Fruit fly (Drosophila melanogaster) whole organism, embryonic: ENCODE results near the gene CG4968.
A peak's percentile ranks its signal among the peaks of the same experiment; 100 is the strongest.

Source experiments
- CG1024 ChIP-seq: fragments of 200-800 bp; sonication (Bioruptor generic); IDR thresholded peaks from 2 replicates; pipeline ENCODE4 v1.3.6; 2022; ENCODE audit warnings: missing biosample characterization, missing genetic modification characterization
- CG10267 ChIP-seq: fragments of 200-800 bp; sonication (Bioruptor generic); optimal IDR thresholded peaks from 2 replicates; lab custom pipeline; 2018; ENCODE audit warnings: missing biosample characterization, mild to moderate bottlenecking, missing genetic modification characterization, moderate library complexity
- CG10321 ChIP-seq: fragments of 200-800 bp; sonication (Bioruptor generic); IDR thresholded peaks from 2 replicates; pipeline ENCODE4 v1.3.6; 2022; ENCODE audit warnings: missing biosample characterization, missing genetic modification characterization
- CG13424 ChIP-seq: fragments of 200-800 bp; sonication (Bioruptor generic); optimal IDR thresholded peaks from 2 replicates; lab custom pipeline; 2019; ENCODE audit warnings: missing biosample characterization, mild to moderate bottlenecking, missing genetic modification characterization, moderate library complexity
- CG14710 ChIP-seq: fragments of 200-800 bp; sonication (Bioruptor generic); optimal IDR thresholded peaks from 3 replicates; lab custom pipeline; 2019; ENCODE audit warnings: missing biosample characterization, mild to moderate bottlenecking, missing genetic modification characterization, moderate library complexity
- CG15696 ChIP-seq: fragments of 200-800 bp; sonication (Bioruptor generic); optimal IDR thresholded peaks from 2 replicates; lab custom pipeline; 2019; ENCODE audit warnings: missing biosample characterization, mild to moderate bottlenecking, missing genetic modification characterization, moderate library complexity
- CG17568 ChIP-seq: fragments of 200-800 bp; sonication (Bioruptor generic); optimal IDR thresholded peaks from 2 replicates; lab custom pipeline; 2018; ENCODE audit warnings: missing biosample characterization, mild to moderate bottlenecking, missing genetic modification characterization, moderate library complexity
- CG17912 ChIP-seq: fragments of 200-800 bp; sonication (Bioruptor generic); optimal IDR thresholded peaks from 2 replicates; lab custom pipeline; 2018; ENCODE audit warnings: missing biosample characterization, mild to moderate bottlenecking, missing genetic modification characterization
- CG18764 ChIP-seq: fragments of 200-800 bp; sonication (Bioruptor generic); optimal IDR thresholded peaks from 3 replicates; lab custom pipeline; 2016; ENCODE audit warnings: missing biosample characterization, missing genetic modification characterization
- CG3163 ChIP-seq: fragments of 200-800 bp; sonication (Bioruptor generic); optimal IDR thresholded peaks from 3 replicates; lab custom pipeline; 2016; ENCODE audit warnings: missing biosample characterization, missing genetic modification characterization
- CG4820 ChIP-seq: fragments of 200-800 bp; sonication (Bioruptor generic); optimal IDR thresholded peaks from 3 replicates; lab custom pipeline; 2016; ENCODE audit warnings: missing biosample characterization, missing genetic modification characterization
- CG6854 ChIP-seq: fragments of 200-800 bp; sonication (Bioruptor generic); optimal IDR thresholded peaks from 3 replicates; lab custom pipeline; 2017; ENCODE audit warnings: missing biosample characterization, mild to moderate bottlenecking, missing genetic modification characterization
- Dip3 ChIP-seq: fragments of 200-800 bp; sonication (Bioruptor generic); optimal IDR thresholded peaks from 3 replicates; lab custom pipeline; 2016; ENCODE audit warnings: missing biosample characterization, missing genetic modification characterization
- Dll ChIP-seq: fragments of 200-800 bp; sonication (Bioruptor generic); IDR thresholded peaks from 4 replicates; pipeline ENCODE4 v1.3.6; 2022; ENCODE audit warnings: missing biosample characterization, missing genetic modification characterization; ENCODE audit not compliant: partially characterized antibody
- Doc2 ChIP-seq: fragments of 200-800 bp; sonication (Bioruptor generic); IDR thresholded peaks from 2 replicates; pipeline ENCODE4 v1.3.6; 2022; ENCODE audit warnings: missing biosample characterization, missing genetic modification characterization
- Dp ChIP-seq: fragments of 200-800 bp; sonication (Bioruptor generic); optimal IDR thresholded peaks from 2 replicates; lab custom pipeline; 2018; ENCODE audit warnings: missing biosample characterization, mild to moderate bottlenecking, missing genetic modification characterization, moderate library complexity
- E2f2 ChIP-seq: fragments of 200-800 bp; sonication (Bioruptor generic); IDR thresholded peaks from 2 replicates; pipeline ENCODE4 v1.3.6; 2022; ENCODE audit warnings: missing biosample characterization, missing genetic modification characterization
- Gsc ChIP-seq: fragments of 200-800 bp; sonication (Bioruptor generic); IDR thresholded peaks from 2 replicates; pipeline ENCODE4 v1.3.6; 2022; ENCODE audit warnings: missing biosample characterization, missing genetic modification characterization
- H2.0 ChIP-seq: fragments of 200-800 bp; sonication (Bioruptor generic); IDR thresholded peaks from 2 replicates; pipeline ENCODE4 v1.3.6; 2022; ENCODE audit warnings: missing biosample characterization, missing genetic modification characterization
- Hand ChIP-seq: fragments of 200-800 bp; sonication (Bioruptor generic); optimal IDR thresholded peaks from 2 replicates; lab custom pipeline; 2017; ENCODE audit warnings: mild to moderate bottlenecking, missing biosample characterization, missing genetic modification reagents, missing genetic modification characterization
- Hr3 ChIP-seq: fragments of 200-800 bp; sonication (Bioruptor generic); optimal IDR thresholded peaks from 3 replicates; lab custom pipeline; 2016; ENCODE audit warnings: missing biosample characterization, missing genetic modification characterization
- Lhr ChIP-seq: fragments of 200-800 bp; sonication (Bioruptor generic); optimal IDR thresholded peaks from 3 replicates; lab custom pipeline; 2017; ENCODE audit warnings: mild to moderate bottlenecking, missing biosample characterization, missing genetic modification reagents, missing genetic modification characterization
- Mad ChIP-seq: fragments of 200-800 bp; sonication (Bioruptor generic); optimal IDR thresholded peaks from 2 replicates; lab custom pipeline; 2016; ENCODE audit warnings: missing biosample characterization, missing genetic modification characterization
- NK7.1 ChIP-seq: fragments of 200-800 bp; sonication (Bioruptor generic); optimal IDR thresholded peaks from 3 replicates; lab custom pipeline; 2016; ENCODE audit warnings: missing biosample characterization, missing genetic modification characterization
- Nf-YB ChIP-seq: fragments of 200-800 bp; sonication (Bioruptor generic); optimal IDR thresholded peaks from 3 replicates; lab custom pipeline; 2019; ENCODE audit warnings: missing biosample characterization, mild to moderate bottlenecking, missing genetic modification characterization, moderate library complexity
- Pdp1 ChIP-seq, 2 experiments: fragments of 200-800 bp; sonication (Bioruptor generic); optimal IDR thresholded peaks; 3 replicates each; lab custom pipeline; 2016; ENCODE audit warnings: missing biosample characterization in 2 of 2, missing genetic modification characterization in 2 of 2, mild to moderate bottlenecking in 1 of 2, moderate library complexity in 1 of 2
- Rx ChIP-seq: fragments of 200-800 bp; sonication (Bioruptor generic); IDR thresholded peaks from 2 replicates; pipeline ENCODE4 v1.3.6; 2022; ENCODE audit warnings: missing biosample characterization, missing genetic modification characterization
- TFAM ChIP-seq: fragments of 200-800 bp; sonication (Bioruptor generic); optimal IDR thresholded peaks from 2 replicates; lab custom pipeline; 2017; ENCODE audit warnings: missing biosample characterization, missing genetic modification characterization, inconsistent platforms
- YL-1 ChIP-seq: fragments of 200-800 bp; sonication (Bioruptor generic); optimal IDR thresholded peaks from 3 replicates; lab custom pipeline; 2017; ENCODE audit warnings: missing biosample characterization, mild to moderate bottlenecking, missing genetic modification characterization
- ato ChIP-seq: fragments of 200-800 bp; sonication (Bioruptor generic); IDR thresholded peaks from 2 replicates; pipeline ENCODE4 v1.3.6; 2022; ENCODE audit warnings: missing biosample characterization, missing genetic modification characterization; ENCODE audit not compliant: partially characterized antibody
- bsh ChIP-seq, 2 experiments: fragments of 200-800 bp; sonication (Bioruptor generic); optimal IDR thresholded peaks; 2 replicates each; lab custom pipeline; 2017 to 2018; ENCODE audit warnings: mild to moderate bottlenecking in 2 of 2, missing biosample characterization in 2 of 2, missing genetic modification characterization in 2 of 2, moderate library complexity in 1 of 2
- caup ChIP-seq: fragments of 200-800 bp; sonication (Bioruptor generic); optimal IDR thresholded peaks from 3 replicates; lab custom pipeline; 2017; ENCODE audit warnings: missing biosample characterization, mild to moderate bottlenecking, missing genetic modification characterization, moderate library complexity; ENCODE audit not compliant: severe bottlenecking
- crol ChIP-seq: fragments of 200-800 bp; sonication (Bioruptor generic); IDR thresholded peaks from 2 replicates; pipeline ENCODE4 v1.3.6; 2022; ENCODE audit warnings: missing biosample characterization, missing genetic modification characterization
- dpn ChIP-seq, 2 experiments: fragments of 200-800 bp; sonication (Bioruptor generic); optimal IDR thresholded peaks; 3 replicates each; lab custom pipeline; 2016; ENCODE audit warnings: missing biosample characterization in 2 of 2, missing genetic modification characterization in 2 of 2
- en ChIP-seq: fragments of 200-800 bp; sonication (Bioruptor generic); optimal IDR thresholded peaks from 2 replicates; lab custom pipeline; 2016; ENCODE audit warnings: missing biosample characterization, missing genetic modification characterization
- gsb-n ChIP-seq: fragments of 200-800 bp; sonication (Bioruptor generic); optimal IDR thresholded peaks from 3 replicates; lab custom pipeline; 2018; ENCODE audit warnings: missing biosample characterization, mild to moderate bottlenecking, missing genetic modification characterization
- knrl ChIP-seq: fragments of 200-800 bp; sonication (Bioruptor generic); IDR thresholded peaks from 3 replicates; pipeline ENCODE4 v1.3.6; 2022; ENCODE audit warnings: missing biosample characterization, missing genetic modification characterization; ENCODE audit not compliant: partially characterized antibody
- lola ChIP-seq, 3 experiments: fragments of >200 bp in 2 of 3; fragments of 200-800 bp in 1 of 3; sonication (Bioruptor generic) in 1 of 3; optimal IDR thresholded peaks; 2 replicates each; lab custom pipeline; 2017 to 2019; ENCODE audit warnings: missing biosample characterization in 3 of 3, missing genetic modification characterization in 3 of 3, mild to moderate bottlenecking in 1 of 3, moderate library complexity in 1 of 3
- nerfin-1 ChIP-seq: fragments of 200-800 bp; sonication (Bioruptor generic); optimal IDR thresholded peaks from 3 replicates; lab custom pipeline; 2019; ENCODE audit warnings: missing biosample characterization, mild to moderate bottlenecking, missing genetic modification characterization, moderate library complexity
- nom ChIP-seq: fragments of 200-800 bp; sonication (Bioruptor generic); optimal IDR thresholded peaks from 2 replicates; lab custom pipeline; 2017; ENCODE audit warnings: missing biosample characterization, missing genetic modification characterization, mild to moderate bottlenecking, moderate library complexity, missing genetic modification reagents
- pan ChIP-seq, 4 experiments: fragments of >200 bp in 3 of 4; fragments of 200-800 bp in 1 of 4; sonication (Bioruptor generic) in 1 of 4; optimal IDR thresholded peaks in 3 of 4; IDR thresholded peaks in 1 of 4; 2 replicates each; pipeline versions ENCODE4 v1.3.6 to Lab custom; 2017 to 2022; ENCODE audit warnings: missing biosample characterization in 2 of 4, missing genetic modification characterization in 2 of 4, mixed read lengths in 1 of 4
- slp2 ChIP-seq: fragments of 200-800 bp; sonication (Bioruptor generic); optimal IDR thresholded peaks from 2 replicates; lab custom pipeline; 2016; ENCODE audit warnings: missing biosample characterization, missing genetic modification characterization
- sob ChIP-seq: fragments of 200-800 bp; sonication (Bioruptor generic); IDR thresholded peaks from 2 replicates; pipeline ENCODE4 v1.3.6; 2022; ENCODE audit warnings: missing biosample characterization, missing genetic modification characterization
- sqz ChIP-seq: fragments of 200-800 bp; sonication (Bioruptor generic); optimal IDR thresholded peaks from 3 replicates; lab custom pipeline; 2018; ENCODE audit warnings: missing biosample characterization, mild to moderate bottlenecking, missing genetic modification characterization
- sr ChIP-seq: fragments of 200-800 bp; sonication (Bioruptor generic); IDR thresholded peaks from 3 replicates; pipeline ENCODE4 v1.3.6; 2022; ENCODE audit warnings: missing biosample characterization, missing genetic modification characterization
- sug ChIP-seq: fragments of 200-800 bp; optimal IDR thresholded peaks from 2 replicates; lab custom pipeline; 2019; ENCODE audit warnings: missing biosample characterization, mild to moderate bottlenecking, missing genetic modification characterization, moderate library complexity
- unc-4 ChIP-seq: fragments of 200-800 bp; sonication (Bioruptor generic); IDR thresholded peaks from 2 replicates; pipeline ENCODE4 v1.3.6; 2022; ENCODE audit warnings: missing biosample characterization, missing genetic modification characterization; ENCODE audit not compliant: partially characterized antibody
- wdn ChIP-seq: fragments of 200-800 bp; sonication (Bioruptor generic); IDR thresholded peaks from 2 replicates; pipeline ENCODE4 v1.3.6; 2022; ENCODE audit warnings: missing biosample characterization, missing genetic modification characterization
- zfh2 ChIP-seq: fragments of 200-800 bp; sonication (Bioruptor generic); optimal IDR thresholded peaks from 2 replicates; lab custom pipeline; 2016; ENCODE audit warnings: missing biosample characterization, missing genetic modification characterization

CG4968 gene

DNA sequence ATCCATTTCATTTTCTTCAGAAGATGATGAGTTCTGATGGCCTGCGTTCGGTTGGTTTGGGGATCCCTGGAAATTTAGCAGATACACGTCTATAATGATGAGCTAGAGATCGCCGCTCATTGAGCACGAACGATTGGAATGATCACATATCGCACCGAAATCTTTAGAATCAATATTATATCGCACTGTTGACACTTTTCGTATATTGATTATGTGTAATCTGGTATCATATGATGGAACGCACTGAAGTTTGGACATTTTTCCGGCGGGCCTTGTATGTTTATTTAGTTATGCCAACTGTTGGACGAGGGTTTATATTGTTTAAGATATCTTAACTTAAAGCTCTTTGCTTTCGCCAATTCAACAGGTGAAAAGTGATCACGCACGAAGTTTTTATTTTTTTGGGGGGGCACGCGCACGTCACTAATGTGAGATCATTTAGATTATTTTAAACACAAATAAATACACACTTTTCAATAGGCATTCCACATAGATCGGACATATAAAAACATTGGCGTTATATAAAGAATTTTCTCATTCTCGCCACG is 14.4 kb downstream of the CG4968 start (continued):
- TF ChIP-seq E2f2 (GFP tag; lab: Robert Waterston, UW) (no peak), Dp (GFP tag; lab: Kevin White, UChicago) (no peak), Doc2 (GFP tag; lab: Robert Waterston, UW) (no peak), nerfin-1 (peak; percentile 10), gsb-n (no peak), bsh (GFP tag; optimal IDR thresholded peaks at IDR 0.05; lab: Kevin White, UChicago) (no peak), CG14710 (tag; lab: Kevin White, UChicago) (peak; percentile 7), CG17568 (no peak), TFAM (no peak), Hr3 (no peak), caup (GFP tag; lab: Kevin White, UChicago) (no peak), lola (GFP tag; optimal IDR thresholded peaks at IDR 0.05; lab: Kevin White, UChicago) (no peak), sqz (GFP tag; lab: Kevin White, UChicago) (peak; percentile 51), zfh2 (GFP tag; lab: Kevin White, UChicago) (peak; percentile 35), ato (GFP tag; lab: Robert Waterston, UW) (peak; percentile 11; the same call in 1 of the 2 replicates), dpn (GFP tag; optimal IDR thresholded peaks at IDR 0.05; lab: Kevin White, UChicago) (peak; percentile 6 to 28), knrl (GFP tag; lab: Robert Waterston, UW) (peak; percentile 86; the same call in 2 of the 3 replicates), Nf-YB (GFP tag; lab: Kevin White, UChicago) (no peak), wdn (GFP tag; lab: Robert Waterston, UW) (no peak), sob (GFP tag; lab: Robert Waterston, UW) (peak; percentile 33; the same call in 1 of the 2 replicates), sr (GFP tag; lab: Robert Waterston, UW) (no peak), Rx (GFP tag; lab: Robert Waterston, UW) (no peak), unc-4 (GFP tag; lab: Robert Waterston, UW) (peak; percentile 76), Hand (GFP tag; lab: Kevin White, UChicago) (no peak), NK7.1 (GFP tag; lab: Kevin White, UChicago) (no peak), pan (optimal IDR thresholded peaks at IDR 0.05; lab: Kevin White, UChicago) (no peak), pan (GFP tag; optimal IDR thresholded peaks at IDR 0.05 in 1 of 2, IDR thresholded peaks at IDR 0.05 in 1 of 2) (no peak), crol (GFP tag; lab: Robert Waterston, UW) (no peak), CG10267 (tag; lab: Kevin White, UChicago) (no peak), CG18764 (GFP tag; lab: Kevin White, UChicago) (no peak), Dip3 (GFP tag; lab: Kevin White, UChicago) (no peak), slp2 (GFP tag; lab: Kevin White, UChicago) (peak; percentile 10), YL-1 (GFP tag; lab: Kevin White, UChicago) (no peak), Pdp1 (GFP tag; optimal IDR thresholded peaks at IDR 0.05; lab: Kevin White, UChicago) (peak in 1 of 2 experiments; percentile 69), CG3163 (GFP tag; lab: Kevin White, UChicago) (no peak), CG15696 (tag; lab: Kevin White, UChicago) (peak; percentile 25), Dll (peak; percentile 79), en (peak; percentile 15), CG6854 (GFP tag; lab: Kevin White, UChicago) (no peak), CG1024 (no peak), Gsc (GFP tag; lab: Robert Waterston, UW) (no peak), CG10321 (no peak), CG17912 (GFP tag; lab: Kevin White, UChicago) (no peak), Lhr (GFP tag; lab: Kevin White, UChicago) (no peak), CG13424 (tag; lab: Kevin White, UChicago) (peak; percentile 8), CG4820 (GFP tag; lab: Kevin White, UChicago) (no peak), H2.0 (no peak), Mad (GFP tag; lab: Kevin White, UChicago) (no peak), sug (tag; lab: Kevin White, UChicago) (no peak), nom (no peak)
